Worm (Caenorhabditis elegans) whole organism, L2 larva: ENCODE data around the gene col-181.

Experiments used
- C34F6.9 ChIP-seq: fragments of 150-350 bp; optimal IDR thresholded peaks from 2 replicates; lab custom pipeline; 2014; ENCODE audit warnings: missing biosample characterization, missing genetic modification characterization
- F13H6.1 ChIP-seq: sonication (generic microtip); optimal IDR thresholded peaks from 2 replicates; lab custom pipeline; 2016; ENCODE audit warnings: missing genetic modification characterization, missing compliant biosample characterization
- R02D3.7 ChIP-seq: fragments of 150-350 bp; optimal IDR thresholded peaks from 2 replicates; lab custom pipeline; 2014; ENCODE audit warnings: missing biosample characterization, missing genetic modification characterization
- Y55F3AM.14 ChIP-seq: fragments of 200-800 bp; sonication (Bioruptor generic); optimal IDR thresholded peaks from 2 replicates; lab custom pipeline; 2018; ENCODE audit warnings: mild to moderate bottlenecking, missing genetic modification characterization, missing compliant biosample characterization
- ZK546.5 ChIP-seq: sonication (generic microtip); optimal IDR thresholded peaks from 2 replicates; lab custom pipeline; 2017; ENCODE audit warnings: missing biosample characterization, missing genetic modification characterization
- alr-1 ChIP-seq: fragments of 150-350 bp; optimal IDR thresholded peaks from 2 replicates; lab custom pipeline; 2014; ENCODE audit warnings: missing biosample characterization, missing genetic modification characterization
- aly-2 ChIP-seq: fragments of 150-350 bp; optimal IDR thresholded peaks from 2 replicates; lab custom pipeline; 2014; ENCODE audit warnings: missing biosample characterization, missing genetic modification characterization
- blmp-1 ChIP-seq: sonication (generic microtip); optimal IDR thresholded peaks from 2 replicates; lab custom pipeline; 2017; ENCODE audit warnings: missing genetic modification characterization, mild to moderate bottlenecking, missing compliant biosample characterization, antibody characterized with exemption, moderate library complexity; ENCODE audit not compliant: insufficient read depth
- ceh-82 ChIP-seq: fragments of 150-350 bp; optimal IDR thresholded peaks from 2 replicates; lab custom pipeline; 2014; ENCODE audit warnings: missing biosample characterization, missing genetic modification characterization
- crh-2 ChIP-seq: sonication (generic microtip); optimal IDR thresholded peaks from 2 replicates; lab custom pipeline; 2017; ENCODE audit warnings: missing biosample characterization, missing genetic modification characterization
- dmd-4 ChIP-seq: sonication (generic microtip); optimal IDR thresholded peaks from 2 replicates; lab custom pipeline; 2017; ENCODE audit warnings: missing biosample characterization, missing genetic modification characterization
- elt-1 ChIP-seq: fragments of 150-350 bp; optimal IDR thresholded peaks from 2 replicates; lab custom pipeline; 2014; ENCODE audit warnings: missing biosample characterization, missing genetic modification characterization
- elt-3 ChIP-seq: sonication (generic microtip); optimal IDR thresholded peaks from 2 replicates; lab custom pipeline; 2017; ENCODE audit warnings: missing biosample characterization, missing genetic modification characterization
- fos-1 ChIP-seq: fragments of 150-350 bp; optimal IDR thresholded peaks from 2 replicates; lab custom pipeline; 2014; ENCODE audit warnings: missing biosample characterization, missing genetic modification characterization
- gmeb-1 ChIP-seq: fragments of 150-350 bp; optimal IDR thresholded peaks from 2 replicates; lab custom pipeline; 2014; ENCODE audit warnings: missing biosample characterization, missing genetic modification characterization
- lin-13 ChIP-seq: fragments of 150-350 bp; optimal IDR thresholded peaks from 2 replicates; lab custom pipeline; 2014; ENCODE audit warnings: missing biosample characterization, missing genetic modification reagents, missing genetic modification characterization
- lin-39 ChIP-seq: fragments of 150-350 bp; optimal IDR thresholded peaks from 2 replicates; lab custom pipeline; 2014; ENCODE audit warnings: missing biosample characterization, missing genetic modification reagents, missing genetic modification characterization
- lsy-2 ChIP-seq, 2 experiments: fragments of 150-350 bp in 1 of 2; sonication (generic microtip) in 1 of 2; optimal IDR thresholded peaks; 2 replicates each; lab custom pipeline; 2014 to 2017; ENCODE audit warnings: missing biosample characterization in 2 of 2, missing genetic modification characterization in 2 of 2
- mbf-1 ChIP-seq: sonication (generic microtip); optimal IDR thresholded peaks from 2 replicates; lab custom pipeline; 2017; ENCODE audit warnings: missing biosample characterization, missing genetic modification characterization
- nhr-10 ChIP-seq: sonication (generic microtip); optimal IDR thresholded peaks from 2 replicates; lab custom pipeline; 2017; ENCODE audit warnings: missing biosample characterization, missing genetic modification characterization
- nhr-11 ChIP-seq: fragments of 150-350 bp; optimal IDR thresholded peaks from 2 replicates; lab custom pipeline; 2014; ENCODE audit warnings: missing biosample characterization, missing genetic modification characterization
- nhr-21 ChIP-seq: fragments of 150-350 bp; optimal IDR thresholded peaks from 2 replicates; lab custom pipeline; 2014; ENCODE audit warnings: missing biosample characterization, missing genetic modification characterization
- nhr-237 ChIP-seq: fragments of 150-350 bp; optimal IDR thresholded peaks from 2 replicates; lab custom pipeline; 2014; ENCODE audit warnings: missing biosample characterization, missing genetic modification characterization
- nhr-6 ChIP-seq: fragments of 150-350 bp; optimal IDR thresholded peaks from 2 replicates; lab custom pipeline; 2014; ENCODE audit warnings: missing biosample characterization, missing genetic modification characterization
- nhr-77 ChIP-seq: fragments of 150-350 bp; optimal IDR thresholded peaks from 2 replicates; lab custom pipeline; 2014; ENCODE audit warnings: missing biosample characterization, missing genetic modification characterization
- peb-1 ChIP-seq: fragments of 150-350 bp; optimal IDR thresholded peaks from 2 replicates; lab custom pipeline; 2014; ENCODE audit warnings: missing biosample characterization, missing genetic modification characterization
- sem-4 ChIP-seq: fragments of 150-350 bp; optimal IDR thresholded peaks from 2 replicates; lab custom pipeline; 2014; ENCODE audit warnings: missing biosample characterization, missing genetic modification reagents, missing genetic modification characterization
- skn-1 ChIP-seq: sonication (generic microtip); optimal IDR thresholded peaks from 2 replicates; lab custom pipeline; 2017; ENCODE audit warnings: missing biosample characterization, missing genetic modification characterization
- sma-3 ChIP-seq: sonication (generic microtip); optimal IDR thresholded peaks from 2 replicates; lab custom pipeline; 2016; ENCODE audit warnings: missing genetic modification reagents, missing genetic modification characterization, missing compliant biosample characterization
- sma-9 ChIP-seq, 2 experiments: fragments of 150-350 bp in 1 of 2; sonication (generic microtip) in 1 of 2; optimal IDR thresholded peaks; 2 replicates each; lab custom pipeline; 2014 to 2016; ENCODE audit warnings: missing genetic modification characterization in 2 of 2, mild to moderate bottlenecking in 1 of 2, missing biosample characterization in 1 of 2, missing compliant biosample characterization in 1 of 2, missing genetic modification reagents in 1 of 2, moderate library complexity in 1 of 2
- unc-39 ChIP-seq: fragments of 150-350 bp; optimal IDR thresholded peaks from 2 replicates; lab custom pipeline; 2014; ENCODE audit warnings: missing biosample characterization, missing genetic modification characterization
- unc-55 ChIP-seq: fragments of 150-350 bp; sonication (generic microtip); optimal IDR thresholded peaks from 3 replicates; lab custom pipeline; 2014; ENCODE audit warnings: missing biosample characterization, missing genetic modification reagents, missing genetic modification characterization
- unc-62 ChIP-seq: fragments of 150-350 bp; optimal IDR thresholded peaks from 2 replicates; lab custom pipeline; 2014; ENCODE audit warnings: missing biosample characterization, missing genetic modification reagents, missing genetic modification characterization
- ztf-1 ChIP-seq: fragments of 200-800 bp; sonication (Bioruptor generic); conservative IDR thresholded peaks from 2 replicates; pipeline ENCODE4 v1.3.6; 2022; ENCODE audit warnings: missing genetic modification characterization, missing compliant biosample characterization

col-181 gene

DNA sequence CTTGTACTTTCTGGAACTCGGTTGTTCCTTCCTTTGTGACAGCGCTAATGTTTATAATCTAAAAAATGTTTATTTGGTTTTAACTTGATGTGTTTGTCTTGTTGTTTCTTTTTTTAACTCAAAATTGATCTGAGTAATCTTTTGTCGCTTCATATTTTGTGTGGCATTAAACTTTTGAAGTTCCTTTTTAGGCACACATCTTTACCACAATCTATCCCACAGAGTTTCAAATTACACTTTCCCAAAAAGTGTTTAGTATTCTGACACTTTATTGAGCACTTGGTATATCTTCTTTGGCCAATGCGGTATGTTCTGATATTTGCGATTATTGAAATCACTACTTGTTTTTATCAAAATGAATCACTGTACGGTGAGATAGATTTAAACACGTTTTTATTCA, 20.6 kb downstream of the col-181 start, which contains the start of gene lgc-18:
Gene lgc-18, plus strand, starts transcription at position 301 of the 400 bp plus-strand sequence.
- no peak for TF ChIP-seq elt-3 (tag; lab: Kevin White, UChicago)
- no peak for TF ChIP-seq lin-39
- no peak for TF ChIP-seq unc-62
- TF ChIP-seq nhr-21: no peak
- no peak for TF ChIP-seq lsy-2 (tag; optimal IDR thresholded peaks at IDR 0.05; lab: Kevin White, UChicago)
- TF ChIP-seq ztf-1 (GFP tag; lab: Robert Waterston, UW): no peak
- TF ChIP-seq mbf-1 (tag; lab: Kevin White, UChicago): no peak
- TF ChIP-seq nhr-77: no peak
- no peak for TF ChIP-seq R02D3.7 (tag; lab: Kevin White, UChicago)
- TF ChIP-seq unc-55: no peak
- TF ChIP-seq ceh-82 (tag; lab: Kevin White, UChicago): no peak
- TF ChIP-seq alr-1 (tag; lab: Kevin White, UChicago): no peak
- TF ChIP-seq blmp-1 (tag; lab: Kevin White, UChicago): no peak

DNA sequence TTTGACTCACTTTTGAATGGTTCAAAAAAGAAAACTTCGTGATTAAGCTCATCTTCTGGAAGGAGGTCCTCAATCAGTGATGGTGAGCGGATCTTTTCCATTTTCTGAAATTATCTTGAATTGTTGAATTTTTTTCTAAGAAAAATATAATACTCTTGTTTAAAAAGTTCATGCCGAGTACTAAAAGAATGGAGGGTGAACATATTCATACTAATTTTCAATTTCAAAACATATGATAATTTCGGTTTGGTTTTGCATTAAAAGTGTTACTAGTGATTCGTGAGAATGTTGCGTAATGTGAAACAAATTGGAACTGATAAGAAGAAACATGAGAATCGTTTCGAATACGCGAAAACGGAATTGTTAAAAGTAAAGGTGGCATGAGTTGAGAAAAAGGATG, 36.3 kb downstream of the col-181 start, which contains the start of gene lyst-1:
Gene lyst-1, minus strand, starts transcription at position 101 of the 400 bp plus-strand sequence.
- TF ChIP-seq sem-4 (tag; lab: Kevin White, UChicago): no peak
- TF ChIP-seq fos-1: peak; percentile 14

DNA sequence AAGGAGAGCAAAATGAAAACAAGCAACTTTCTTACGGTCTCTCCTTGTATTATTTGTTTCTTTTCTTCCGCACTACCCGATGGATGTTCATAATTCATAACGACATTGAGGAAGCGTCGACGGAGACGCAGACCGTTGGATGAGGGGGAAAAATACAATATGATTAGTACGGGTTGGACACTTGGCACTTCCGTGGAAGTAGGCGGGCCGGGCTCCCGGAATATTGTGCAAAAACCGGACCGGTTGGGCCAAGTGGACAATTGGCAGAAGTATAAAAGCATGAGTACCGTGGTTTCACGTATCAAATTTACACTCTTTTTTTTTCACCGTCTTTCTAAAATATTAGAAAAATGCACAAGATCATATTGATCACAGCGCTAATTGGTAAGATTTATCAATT, 37.8 kb downstream of the col-181 start, which contains the start of gene M153.3:
Gene M153.3, plus strand, starts transcription at position 301 of the 400 bp plus-strand sequence.
- no peak for TF ChIP-seq nhr-237
- TF ChIP-seq lsy-2 (tag; optimal IDR thresholded peaks at IDR 0.05; lab: Kevin White, UChicago): no peak

DNA sequence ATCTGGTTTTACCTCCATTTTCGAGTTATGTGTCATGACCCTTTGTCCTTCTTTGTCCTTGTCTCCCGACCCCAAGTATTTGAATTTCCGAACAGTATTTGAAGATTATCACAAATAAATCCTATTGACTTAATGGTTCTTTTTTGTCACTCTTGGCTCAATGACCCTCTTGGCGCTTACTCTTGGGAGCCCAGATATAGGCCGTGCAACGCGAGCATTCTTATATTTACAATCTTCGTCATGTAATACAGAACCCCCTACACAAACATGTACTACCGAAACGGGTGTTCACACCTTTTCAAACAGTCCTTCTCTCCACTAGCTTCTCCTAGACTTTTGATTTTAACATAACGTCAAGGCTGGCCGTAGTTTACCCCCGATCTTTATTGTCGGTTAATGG, 39.0 kb downstream of the col-181 start, which contains the start of gene M153.5:
Gene M153.5, plus strand, starts transcription at position 301 of the 400 bp plus-strand sequence.
- TF ChIP-seq ztf-1 (GFP tag; lab: Robert Waterston, UW) (no peak), fos-1 (no peak), dmd-4 (no peak), F13H6.1 (no peak), lin-39 (no peak), aly-2 (tag; lab: Kevin White, UChicago) (no peak), C34F6.9 (tag; lab: Kevin White, UChicago) (no peak), sma-3 (no peak), peb-1 (tag; lab: Kevin White, UChicago) (no peak), nhr-10 (tag; lab: Kevin White, UChicago) (no peak), crh-2 (tag; lab: Kevin White, UChicago) (no peak), skn-1 (tag; lab: Kevin White, UChicago) (no peak), nhr-237 (no peak), nhr-6 (tag; lab: Kevin White, UChicago) (no peak), Y55F3AM.14 (no peak), sem-4 (tag; lab: Kevin White, UChicago) (no peak), lin-13 (GFP tag; lab: Kevin White, UChicago) (no peak), nhr-11 (tag; lab: Kevin White, UChicago) (no peak)
- TF ChIP-seq, all 48 proteins: peak for 0

DNA sequence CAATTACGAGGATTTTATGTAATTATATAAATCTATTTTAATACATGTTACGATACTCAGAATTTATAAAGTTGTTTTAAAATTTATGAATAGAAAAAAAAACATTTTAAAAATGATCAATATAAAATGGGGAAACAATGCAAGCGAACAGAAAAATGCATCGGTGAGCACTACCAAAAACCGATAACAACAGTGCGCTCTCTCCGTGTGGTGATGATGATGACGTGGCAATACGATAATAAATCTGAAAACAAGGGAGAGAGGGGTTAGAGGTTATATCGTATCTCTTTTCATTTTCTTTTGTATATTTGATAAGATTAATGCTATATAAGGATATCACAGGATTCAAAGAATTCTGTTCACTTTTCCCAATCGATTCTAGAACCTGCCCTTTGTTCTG, 41.2 kb downstream of the col-181 start:
- TF ChIP-seq crh-2 (tag; lab: Kevin White, UChicago) (peak; percentile 87), fos-1 (peak; percentile 7), ZK546.5 (tag; lab: Kevin White, UChicago) (no peak)

DNA sequence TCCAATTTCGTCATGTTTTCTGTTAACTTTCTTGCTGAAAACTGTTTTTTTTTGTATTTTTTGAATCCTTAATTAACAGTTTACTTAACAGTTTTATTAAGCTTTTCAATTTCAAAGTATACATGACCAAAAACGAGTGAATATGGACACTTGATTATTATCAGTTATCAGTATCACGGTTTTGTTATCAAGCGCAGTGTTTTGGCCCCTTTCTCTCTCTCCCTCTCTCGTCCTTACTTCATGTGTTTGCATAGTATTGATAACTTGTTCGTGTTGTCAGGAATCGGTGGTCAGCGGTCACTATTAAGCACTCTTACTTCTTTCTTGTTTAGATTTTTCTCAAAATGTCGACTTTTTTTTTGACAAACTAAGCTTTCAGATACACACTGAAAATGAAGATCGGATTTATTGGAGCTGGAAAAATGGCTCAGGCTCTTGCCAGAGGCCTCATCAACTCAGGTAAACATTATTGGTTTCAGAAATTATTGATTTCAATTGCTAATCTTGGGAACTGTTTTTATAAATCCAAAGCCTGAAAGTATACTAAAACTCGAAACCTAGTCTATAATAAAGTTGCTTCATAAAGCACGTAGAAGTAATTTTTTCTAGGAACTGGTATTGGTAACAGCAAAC, 41.8 kb downstream of the col-181 start, which contains the start of gene pycr-1:
Gene pycr-1, plus strand, starts transcription at position 380 of the 633 bp plus-strand sequence.
- TF ChIP-seq unc-62 (no peak), sma-9 (GFP tag; optimal IDR thresholded peaks at IDR 0.05; lab: Kevin White, UChicago) (peak; percentile 54), sma-9 (tag; optimal IDR thresholded peaks at IDR 0.05; lab: Kevin White, UChicago) (no peak), elt-1 (tag; lab: Kevin White, UChicago) (no peak), fos-1 (peak; percentile 52), gmeb-1 (tag; lab: Kevin White, UChicago) (peak; percentile 19), unc-39 (no peak), F13H6.1 (peak; percentile 3)
